Fruit fly (Drosophila melanogaster) whole organism, pupa: Measurements from ENCODE around the gene Bub3.

ENCODE experiments used
- CG12605 ChIP-seq: fragments of 200-800 bp; sonication (Bioruptor generic); IDR thresholded peaks from 2 replicates; pipeline ENCODE4 v1.3.6; 2022; ENCODE audit warnings: missing biosample characterization, missing genetic modification characterization
- CG13204 ChIP-seq: fragments of 200-800 bp; sonication (Bioruptor generic); optimal IDR thresholded peaks from 2 replicates; lab custom pipeline; 2018; ENCODE audit warnings: missing biosample characterization, mild to moderate bottlenecking, missing genetic modification characterization, moderate library complexity
- CG15710 ChIP-seq: fragments of 200-800 bp; sonication (Bioruptor generic); optimal IDR thresholded peaks from 2 replicates; lab custom pipeline; 2018; ENCODE audit warnings: missing biosample characterization, mild to moderate bottlenecking, missing genetic modification characterization, moderate library complexity
- CG17806 ChIP-seq: fragments of 200-800 bp; sonication (Bioruptor generic); optimal IDR thresholded peaks from 2 replicates; lab custom pipeline; 2018; ENCODE audit warnings: missing biosample characterization, mild to moderate bottlenecking, missing genetic modification characterization, moderate library complexity
- CG4496 ChIP-seq: fragments of 200-800 bp; sonication (Bioruptor generic); IDR thresholded peaks from 3 replicates; pipeline ENCODE4 v1.3.6; 2022; ENCODE audit warnings: missing biosample characterization, missing genetic modification characterization
- CG9948 ChIP-seq: fragments of 200-800 bp; sonication (Bioruptor generic); optimal IDR thresholded peaks from 2 replicates; lab custom pipeline; 2018; ENCODE audit warnings: missing biosample characterization, mild to moderate bottlenecking, missing genetic modification characterization, moderate library complexity
- Pif1A ChIP-seq: fragments of 200-800 bp; sonication (Bioruptor generic); optimal IDR thresholded peaks from 3 replicates; lab custom pipeline; 2016; ENCODE audit warnings: missing biosample characterization, missing genetic modification characterization
- Pif1B ChIP-seq: fragments of 200-800 bp; sonication (Bioruptor generic); optimal IDR thresholded peaks from 3 replicates; lab custom pipeline; 2016; ENCODE audit warnings: missing biosample characterization, missing genetic modification characterization

DNA sequence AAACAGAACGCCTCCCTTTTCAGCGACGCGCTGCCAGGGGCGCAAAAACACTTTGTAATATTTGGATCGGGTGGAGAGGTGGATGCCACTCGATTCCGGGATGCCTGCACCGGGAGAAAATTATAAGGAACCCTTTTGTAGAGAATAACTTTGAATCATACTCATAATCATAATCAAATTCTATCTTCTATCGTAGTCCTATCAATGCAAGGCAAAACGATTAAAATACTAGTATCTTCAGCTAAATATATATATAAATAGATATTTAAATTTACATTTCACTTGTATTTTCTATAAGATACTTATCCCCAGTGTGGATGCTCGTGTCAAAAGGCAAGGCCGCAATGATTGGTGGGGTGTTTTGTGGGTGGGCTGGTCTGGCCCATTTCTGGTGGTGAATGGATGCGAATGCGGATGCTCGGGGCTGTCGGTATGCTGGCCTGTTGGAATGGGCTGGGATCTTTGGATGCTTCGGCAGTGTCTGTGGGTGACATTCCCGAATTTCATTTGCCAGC lies 30.6 kb upstream of the Bub3 start:
- TF ChIP-seq Pif1A (GFP tag; lab: Kevin White, UChicago), result no peak
- no peak for TF ChIP-seq CG17806 (tag; lab: Kevin White, UChicago)
- no peak for TF ChIP-seq Pif1B (GFP tag; lab: Kevin White, UChicago)
- TF ChIP-seq CG9948 (tag; lab: Kevin White, UChicago), result no peak
- TF ChIP-seq CG12605 (GFP tag; lab: Robert Waterston, UW), result no peak
- no peak for TF ChIP-seq CG15710
- TF ChIP-seq CG13204, result no peak
- no peak for TF ChIP-seq CG4496 (GFP tag; lab: Robert Waterston, UW)
